Worm (Caenorhabditis elegans) whole organism, young adult: ENCODE data around the gene F32D8.7.

Source experiments
- B0019.2 ChIP-seq: fragments of 200-800 bp; sonication (Bioruptor generic); conservative IDR thresholded peaks from 2 replicates; pipeline ENCODE4 v1.3.6; 2022; ENCODE audit warnings: missing genetic modification reagents, missing genetic modification characterization, missing compliant biosample characterization
- B0035.1 ChIP-seq: sonication (generic microtip); optimal IDR thresholded peaks from 2 replicates; lab custom pipeline; 2016; ENCODE audit warnings: missing genetic modification characterization, mild to moderate bottlenecking, missing compliant biosample characterization, missing genotype, missing genetic modification reagents
- B0261.1 ChIP-seq: sonication (generic microtip); optimal IDR thresholded peaks from 2 replicates; lab custom pipeline; 2016; ENCODE audit warnings: mild to moderate bottlenecking, missing genetic modification characterization, moderate library complexity, missing compliant biosample characterization
- B0336.3 ChIP-seq: fragments of 200-800 bp; sonication (Bioruptor generic); IDR thresholded peaks from 2 replicates; pipeline ENCODE4 v1.3.6; 2022; ENCODE audit warnings: missing genetic modification characterization, missing compliant biosample characterization
- F23B12.7 ChIP-seq: sonication (generic microtip); optimal IDR thresholded peaks from 2 replicates; lab custom pipeline; 2017; ENCODE audit warnings: missing genetic modification characterization, mild to moderate bottlenecking, missing compliant biosample characterization, antibody characterized with exemption, moderate library complexity; ENCODE audit not compliant: insufficient read depth
- F33H1.4 ChIP-seq: fragments of 200-800 bp; sonication (Bioruptor generic); IDR thresholded peaks from 2 replicates; pipeline ENCODE4 v1.3.6; 2022; ENCODE audit warnings: missing genetic modification reagents, missing genetic modification characterization, missing compliant biosample characterization
- F37B4.10 ChIP-seq: fragments of 200-800 bp; sonication (Bioruptor generic); IDR thresholded peaks from 2 replicates; pipeline ENCODE4 v1.3.6; 2022; ENCODE audit warnings: missing genetic modification characterization, missing compliant biosample characterization
- F39B2.1 ChIP-seq: fragments of 200-800 bp; sonication (Bioruptor generic); IDR thresholded peaks from 2 replicates; pipeline ENCODE4 v1.3.6; 2022; ENCODE audit warnings: missing genetic modification reagents, missing genetic modification characterization, missing compliant biosample characterization
- F49E8.2 ChIP-seq: sonication (generic microtip); optimal IDR thresholded peaks from 3 replicates; lab custom pipeline; 2017; ENCODE audit warnings: missing genetic modification characterization, mild to moderate bottlenecking, missing compliant biosample characterization, antibody characterized with exemption, moderate library complexity; ENCODE audit not compliant: insufficient read depth
- F55B11.4 ChIP-seq: sonication (generic microtip); optimal IDR thresholded peaks from 2 replicates; lab custom pipeline; 2016; ENCODE audit warnings: missing compliant biosample characterization, missing genetic modification characterization, borderline replicate concordance; ENCODE audit not compliant: insufficient read depth
- F57A8.1 ChIP-seq: fragments of 200-800 bp; sonication (Bioruptor generic); optimal IDR thresholded peaks from 2 replicates; lab custom pipeline; 2018; ENCODE audit warnings: mild to moderate bottlenecking, missing genetic modification characterization, moderate library complexity, missing compliant biosample characterization
- K11D2.4 ChIP-seq: fragments of 200-800 bp; sonication (Bioruptor generic); IDR thresholded peaks from 2 replicates; pipeline ENCODE4 v1.3.6; 2022; ENCODE audit warnings: missing genetic modification reagents, missing genetic modification characterization, missing compliant biosample characterization
- Y53G8AR.9 ChIP-seq: fragments of 200-800 bp; sonication (Bioruptor generic); conservative IDR thresholded peaks from 2 replicates; pipeline ENCODE4 v1.3.6; 2022; ENCODE audit warnings: missing genetic modification reagents, missing genetic modification characterization, missing compliant biosample characterization
- Y56A3A.18 ChIP-seq: fragments of 200-800 bp; sonication (Bioruptor generic); IDR thresholded peaks from 2 replicates; pipeline ENCODE4 v1.3.6; 2022; ENCODE audit warnings: missing genetic modification reagents, missing genetic modification characterization, missing compliant biosample characterization
- Y95B8A.8 ChIP-seq: fragments of 200-800 bp; sonication (Bioruptor generic); IDR thresholded peaks from 2 replicates; pipeline ENCODE4 v1.3.6; 2022; ENCODE audit warnings: missing genetic modification reagents, missing genetic modification characterization, missing compliant biosample characterization
- ama-1 ChIP-seq, 3 experiments: fragments of 150-350 bp in 1 of 3; sonication (generic microtip) in 2 of 3; optimal IDR thresholded peaks; 2 replicates each; lab custom pipeline; 2014 to 2018; ENCODE audit warnings: missing biosample characterization in 2 of 3, missing genetic modification characterization in 2 of 3, missing genetic modification reagents in 2 of 3
- attf-3 ChIP-seq: fragments of 200-800 bp; sonication (Bioruptor generic); conservative IDR thresholded peaks from 2 replicates; pipeline ENCODE4 v1.3.6; 2022; ENCODE audit warnings: missing genetic modification reagents, missing genetic modification characterization, missing compliant biosample characterization
- attf-6 ChIP-seq: fragments of 200-800 bp; sonication (Bioruptor generic); IDR thresholded peaks from 2 replicates; pipeline ENCODE4 v1.3.6; 2022; ENCODE audit warnings: missing genetic modification reagents, missing genetic modification characterization, missing compliant biosample characterization
- bed-1 ChIP-seq: fragments of 200-800 bp; sonication (Bioruptor generic); IDR thresholded peaks from 2 replicates; pipeline ENCODE4 v1.3.6; 2022; ENCODE audit warnings: missing genetic modification reagents, missing genetic modification characterization, missing compliant biosample characterization
- bed-2 ChIP-seq: fragments of 200-800 bp; sonication (Bioruptor generic); IDR thresholded peaks from 2 replicates; pipeline ENCODE4 v1.3.6; 2022; ENCODE audit warnings: missing genetic modification reagents, missing genetic modification characterization, missing compliant biosample characterization
- cebp-1 ChIP-seq, 2 experiments: fragments of 200-800 bp in 1 of 2; sonication (Bioruptor generic) in 1 of 2; sonication (generic microtip) in 1 of 2; IDR thresholded peaks in 1 of 2; optimal IDR thresholded peaks in 1 of 2; 2 replicates each; pipeline versions ENCODE4 v1.3.6 to Lab custom; 2017 to 2022; ENCODE audit warnings: missing compliant biosample characterization in 2 of 2, missing genetic modification characterization in 2 of 2, mild to moderate bottlenecking in 1 of 2, missing genetic modification reagents in 1 of 2, moderate library complexity in 1 of 2
- cebp-2 ChIP-seq: fragments of 200-800 bp; sonication (Bioruptor generic); IDR thresholded peaks from 2 replicates; pipeline ENCODE4 v1.3.6; 2022; ENCODE audit warnings: missing genetic modification characterization, missing compliant biosample characterization
- ceh-40 ChIP-seq: fragments of 200-800 bp; sonication (Bioruptor generic); IDR thresholded peaks from 2 replicates; pipeline ENCODE4 v1.3.6; 2022; ENCODE audit warnings: missing genetic modification characterization, missing compliant biosample characterization
- ceh-58 ChIP-seq: fragments of 200-800 bp; sonication (Bioruptor generic); IDR thresholded peaks from 2 replicates; pipeline ENCODE4 v1.3.6; 2022; ENCODE audit warnings: missing genetic modification characterization, missing compliant biosample characterization
- ceh-91 ChIP-seq: fragments of 200-800 bp; sonication (Bioruptor generic); IDR thresholded peaks from 2 replicates; pipeline ENCODE4 v1.3.6; 2022; ENCODE audit warnings: missing genetic modification reagents, missing genetic modification characterization, missing compliant biosample characterization
- dox-1 ChIP-seq: fragments of 200-800 bp; sonication (Bioruptor generic); IDR thresholded peaks from 2 replicates; pipeline ENCODE4 v1.3.6; 2022; ENCODE audit warnings: missing genetic modification reagents, missing genetic modification characterization, missing compliant biosample characterization
- ekl-4 ChIP-seq: fragments of 200-800 bp; sonication (Bioruptor generic); IDR thresholded peaks from 2 replicates; pipeline ENCODE4 v1.3.6; 2022; ENCODE audit warnings: missing genetic modification reagents, missing genetic modification characterization, missing compliant biosample characterization
- lag-1 ChIP-seq: fragments of 200-800 bp; sonication (Bioruptor generic); IDR thresholded peaks from 2 replicates; pipeline ENCODE4 v1.3.6; 2022; ENCODE audit warnings: missing genetic modification reagents, missing genetic modification characterization, missing compliant biosample characterization
- lin-54 ChIP-seq: fragments of 200-800 bp; sonication (Bioruptor generic); optimal IDR thresholded peaks from 2 replicates; lab custom pipeline; 2018; ENCODE audit warnings: mild to moderate bottlenecking, missing genetic modification characterization, missing compliant biosample characterization
- madf-10 ChIP-seq: sonication (generic microtip); optimal IDR thresholded peaks from 2 replicates; lab custom pipeline; 2016; ENCODE audit warnings: mild to moderate bottlenecking, missing genetic modification characterization, missing compliant biosample characterization
- madf-8 ChIP-seq: fragments of 200-800 bp; sonication (Bioruptor generic); conservative IDR thresholded peaks from 2 replicates; pipeline ENCODE4 v1.3.6; 2022; ENCODE audit warnings: missing genetic modification reagents, missing genetic modification characterization, missing compliant biosample characterization
- mcd-1 ChIP-seq: fragments of 200-800 bp; sonication (Bioruptor generic); IDR thresholded peaks from 2 replicates; pipeline ENCODE4 v1.3.6; 2022; ENCODE audit warnings: missing genetic modification reagents, missing genetic modification characterization, missing compliant biosample characterization
- mel-28 ChIP-seq: sonication (generic microtip); optimal IDR thresholded peaks from 2 replicates; lab custom pipeline; 2016; ENCODE audit warnings: borderline replicate concordance, mild to moderate bottlenecking, missing genetic modification characterization, missing compliant biosample characterization
- nfya-1 ChIP-seq: sonication (generic microtip); optimal IDR thresholded peaks from 2 replicates; lab custom pipeline; 2017; ENCODE audit warnings: antibody characterized with exemption, missing compliant biosample characterization, missing genetic modification characterization, borderline replicate concordance; ENCODE audit not compliant: insufficient read depth
- nfya-2 ChIP-seq: fragments of 200-800 bp; sonication (Bioruptor generic); IDR thresholded peaks from 2 replicates; pipeline ENCODE4 v1.3.6; 2022; ENCODE audit warnings: missing genetic modification reagents, missing genetic modification characterization, missing compliant biosample characterization
- pha-4 ChIP-seq: fragments of 150-350 bp; sonication (generic microtip); optimal IDR thresholded peaks from 2 replicates; lab custom pipeline; 2014; ENCODE audit warnings: missing biosample characterization, missing genetic modification reagents, missing genetic modification characterization
- rec-8 ChIP-seq, 2 experiments: sonication (generic microtip); optimal IDR thresholded peaks; 2 replicates each; lab custom pipeline; 2016; ENCODE audit warnings: mild to moderate bottlenecking in 2 of 2, missing genetic modification characterization in 2 of 2, missing genetic modification reagents in 2 of 2, missing genotype in 2 of 2, missing biosample characterization in 1 of 2, missing compliant biosample characterization in 1 of 2, moderate library complexity in 1 of 2
- rpc-1 ChIP-seq, 2 experiments: fragments of 150-350 bp in 1 of 2; sonication (generic microtip) in 1 of 2; optimal IDR thresholded peaks; 2 replicates each; lab custom pipeline; 2014 to 2018; ENCODE audit warnings: missing biosample characterization in 1 of 2, missing genetic modification characterization in 1 of 2, missing genetic modification reagents in 1 of 2, missing genotype in 1 of 2
- snpc-1.3 ChIP-seq: sonication (generic microtip); optimal IDR thresholded peaks from 2 replicates; lab custom pipeline; 2017; ENCODE audit warnings: missing genetic modification characterization, mild to moderate bottlenecking, missing compliant biosample characterization, antibody characterized with exemption, moderate library complexity, missing genotype, missing genetic modification reagents; ENCODE audit not compliant: insufficient read depth
- somi-1 ChIP-seq: fragments of 200-800 bp; sonication (Bioruptor generic); optimal IDR thresholded peaks from 2 replicates; lab custom pipeline; 2018; ENCODE audit warnings: mild to moderate bottlenecking, missing genetic modification characterization, missing compliant biosample characterization
- sptf-2 ChIP-seq: fragments of 200-800 bp; sonication (Bioruptor generic); optimal IDR thresholded peaks from 2 replicates; lab custom pipeline; 2018; ENCODE audit warnings: mild to moderate bottlenecking, missing genetic modification characterization, missing compliant biosample characterization
- tbp1 ChIP-seq: fragments of 200-800 bp; sonication (Bioruptor generic); optimal IDR thresholded peaks from 2 replicates; lab custom pipeline; 2018; ENCODE audit warnings: mild to moderate bottlenecking, missing genetic modification characterization, missing compliant biosample characterization
- unc-62 ChIP-seq: fragments of 150-350 bp; optimal IDR thresholded peaks from 2 replicates; lab custom pipeline; 2014; ENCODE audit warnings: missing biosample characterization, missing genetic modification reagents, missing genetic modification characterization
- ztf-18 ChIP-seq: sonication (generic microtip); optimal IDR thresholded peaks from 2 replicates; lab custom pipeline; 2016; ENCODE audit warnings: missing genotype, mild to moderate bottlenecking, missing genetic modification characterization, missing compliant biosample characterization
- ztf-22 ChIP-seq: fragments of 200-800 bp; sonication (Bioruptor generic); optimal IDR thresholded peaks from 2 replicates; lab custom pipeline; 2018; ENCODE audit warnings: mild to moderate bottlenecking, missing genetic modification characterization, moderate library complexity, missing compliant biosample characterization
- ztf-28 ChIP-seq: fragments of 200-800 bp; sonication (Bioruptor generic); IDR thresholded peaks from 2 replicates; pipeline ENCODE4 v1.3.6; 2022; ENCODE audit warnings: missing genetic modification reagents, missing genetic modification characterization, missing compliant biosample characterization

F32D8.7 gene

DNA sequence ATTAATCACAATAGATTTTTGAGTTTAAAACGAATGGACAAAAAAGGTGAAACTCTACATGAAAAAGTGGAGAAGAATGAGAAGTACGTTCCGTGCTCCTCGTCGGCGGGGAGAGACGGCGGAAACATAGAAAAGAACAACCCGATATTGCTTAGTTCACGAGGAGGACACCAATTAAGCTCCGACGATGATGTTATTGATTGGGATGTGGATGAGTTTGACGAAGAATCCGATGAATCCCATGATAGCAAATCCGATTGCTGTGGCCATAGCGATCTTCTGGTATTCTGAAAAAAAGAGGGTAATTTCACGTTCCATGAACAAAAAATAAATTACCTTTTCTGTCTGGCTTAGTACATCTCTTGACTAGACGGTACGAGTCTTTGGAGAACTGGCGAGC, 1.5 kb upstream of the F32D8.7 start:
- TF ChIP-seq B0261.1 (no peak), rec-8 (tag; optimal IDR thresholded peaks at IDR 0.05; lab: Kevin White, UChicago) (no peak), F49E8.2 (no peak), ztf-22 (GFP tag; lab: Kevin White, UChicago) (no peak), madf-8 (GFP tag; lab: Robert Waterston, UW) (no peak), dox-1 (GFP tag; lab: Robert Waterston, UW) (no peak), ztf-18 (tag; lab: Kevin White, UChicago) (no peak), Y53G8AR.9 (GFP tag; lab: Robert Waterston, UW) (no peak), F37B4.10 (GFP tag; lab: Robert Waterston, UW) (no peak), somi-1 (GFP tag; lab: Kevin White, UChicago) (no peak), K11D2.4 (GFP tag; lab: Robert Waterston, UW) (no peak), ceh-58 (GFP tag; lab: Robert Waterston, UW) (0 out of 2 replicates have a peak, but pooled peaks have one; percentile 5), bed-2 (no peak), Y56A3A.18 (GFP tag; lab: Robert Waterston, UW) (0 out of 2 replicates have a peak, but pooled peaks have one; percentile 10), ceh-40 (GFP tag; lab: Robert Waterston, UW) (no peak), lin-54 (GFP tag; lab: Kevin White, UChicago) (no peak), lag-1 (GFP tag; lab: Robert Waterston, UW) (no peak)

DNA sequence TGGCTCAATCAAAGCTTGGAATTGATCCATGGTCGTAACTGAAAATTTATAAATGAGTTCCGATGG, 1.3 kb upstream of the F32D8.7 start, which contains the start of gene sec-61.G:
Gene sec-61.G, minus strand, starts transcription at position 38 of the 66 bp plus-strand sequence.
- TF ChIP-seq B0035.1 (no peak), nfya-1 (no peak), B0019.2 (no peak), ztf-28 (GFP tag; lab: Robert Waterston, UW) (no peak), unc-62 (no peak), ztf-22 (GFP tag; lab: Kevin White, UChicago) (no peak), F55B11.4 (tag; lab: Kevin White, UChicago) (no peak), snpc-1.3 (no peak), attf-6 (GFP tag; lab: Robert Waterston, UW) (no peak), attf-3 (no peak), lin-54 (GFP tag; lab: Kevin White, UChicago) (no peak), cebp-1 (GFP tag; IDR thresholded peaks at IDR 0.05; lab: Robert Waterston, UW) (no peak), cebp-1 (tag; optimal IDR thresholded peaks at IDR 0.05; lab: Kevin White, UChicago) (no peak), nfya-2 (GFP tag; lab: Robert Waterston, UW) (no peak), Y53G8AR.9 (GFP tag; lab: Robert Waterston, UW) (no peak), bed-1 (GFP tag; lab: Robert Waterston, UW) (no peak), B0336.3 (GFP tag; lab: Robert Waterston, UW) (no peak), mcd-1 (no peak), cebp-2 (GFP tag; lab: Robert Waterston, UW) (no peak), F49E8.2 (no peak), F57A8.1 (no peak)

ce11 chrV:10897172-10897571, 1.1 kb upstream of the F32D8.7 start:
- TF ChIP-seq pha-4 (tag; lab: Kevin White, UChicago), result peak; percentile 99
- TF ChIP-seq ama-1 (optimal IDR thresholded peaks at IDR 0.05; lab: Kevin White, UChicago), result peak; percentile 55
- TF ChIP-seq ama-1 (GFP tag; optimal IDR thresholded peaks at IDR 0.05; lab: Kevin White, UChicago), result peak in 1 of 2 experiments; percentile 69
- TF ChIP-seq F33H1.4 (GFP tag; lab: Robert Waterston, UW), result peak; percentile 88
- TF ChIP-seq mel-28, result peak; percentile 1
- peak; percentile 98 for TF ChIP-seq mcd-1
- TF ChIP-seq Y95B8A.8 (GFP tag; lab: Robert Waterston, UW), result peak; percentile 96
- peak; percentile 94 for TF ChIP-seq F39B2.1 (GFP tag; lab: Robert Waterston, UW)
- no peak for TF ChIP-seq rpc-1 (optimal IDR thresholded peaks at IDR 0.05; lab: Kevin White, UChicago)
- no peak for TF ChIP-seq rpc-1 (tag; optimal IDR thresholded peaks at IDR 0.05; lab: Kevin White, UChicago)
- peak; percentile 95 for TF ChIP-seq F49E8.2
- TF ChIP-seq ceh-91 (GFP tag; lab: Robert Waterston, UW), result peak; percentile 95
- peak; percentile 89 for TF ChIP-seq F23B12.7 (tag; lab: Kevin White, UChicago)
- peak; percentile 95 for TF ChIP-seq madf-10
- peak; percentile 97 for TF ChIP-seq ekl-4
- TF ChIP-seq sptf-2 (GFP tag; lab: Kevin White, UChicago), result peak; percentile 65
- peak; percentile 79 for TF ChIP-seq tbp1 (GFP tag; lab: Kevin White, UChicago)
